Worm (Caenorhabditis elegans) whole organism, L2 larva: ENCODE data around the gene hgap-2.

Source experiments
- Y55F3AM.14 ChIP-seq: fragments of 200-800 bp; sonication (Bioruptor generic); optimal IDR thresholded peaks from 2 replicates; lab custom pipeline; 2018; ENCODE audit warnings: mild to moderate bottlenecking, missing genetic modification characterization, missing compliant biosample characterization
- lin-13 ChIP-seq: fragments of 150-350 bp; optimal IDR thresholded peaks from 2 replicates; lab custom pipeline; 2014; ENCODE audit warnings: missing biosample characterization, missing genetic modification reagents, missing genetic modification characterization
- lin-39 ChIP-seq: fragments of 150-350 bp; optimal IDR thresholded peaks from 2 replicates; lab custom pipeline; 2014; ENCODE audit warnings: missing biosample characterization, missing genetic modification reagents, missing genetic modification characterization
- nhr-237 ChIP-seq: fragments of 150-350 bp; optimal IDR thresholded peaks from 2 replicates; lab custom pipeline; 2014; ENCODE audit warnings: missing biosample characterization, missing genetic modification characterization
- nhr-25 ChIP-seq: fragments of 150-350 bp; sonication (generic microtip); optimal IDR thresholded peaks from 3 replicates; lab custom pipeline; 2014; ENCODE audit warnings: missing biosample characterization, missing genetic modification characterization
- sem-4 ChIP-seq: fragments of 150-350 bp; optimal IDR thresholded peaks from 2 replicates; lab custom pipeline; 2014; ENCODE audit warnings: missing biosample characterization, missing genetic modification reagents, missing genetic modification characterization
- unc-62 ChIP-seq: fragments of 150-350 bp; optimal IDR thresholded peaks from 2 replicates; lab custom pipeline; 2014; ENCODE audit warnings: missing biosample characterization, missing genetic modification reagents, missing genetic modification characterization

DNA sequence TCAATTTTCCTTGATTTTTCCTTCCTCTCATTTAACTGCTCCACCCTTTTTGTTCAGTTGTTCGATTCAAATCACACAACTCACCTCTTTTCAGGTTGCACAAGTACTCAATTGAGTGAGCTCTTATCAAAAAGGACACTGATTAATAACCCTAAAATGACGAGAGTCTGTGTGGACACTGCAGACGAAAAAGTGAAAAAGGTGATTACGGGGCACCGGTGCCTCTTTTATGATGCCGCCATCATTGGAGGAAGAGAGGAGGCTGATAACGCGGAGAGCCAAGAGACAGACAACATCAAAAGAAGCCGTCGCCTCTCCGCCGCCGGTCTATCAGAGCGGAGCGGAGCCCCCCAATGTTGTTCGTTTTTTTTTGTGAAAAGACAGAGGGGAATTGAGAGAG is 59.6 kb downstream of the hgap-2 start, which contains the start of gene sptf-2:
- TF ChIP-seq unc-62 (no peak), lin-13 (GFP tag; lab: Kevin White, UChicago) (no peak), sem-4 (tag; lab: Kevin White, UChicago) (no peak), lin-39 (tag; lab: Kevin White, UChicago) (no peak), nhr-25 (tag; lab: Kevin White, UChicago) (no peak), Y55F3AM.14 (GFP tag; lab: Kevin White, UChicago) (no peak), nhr-237 (tag; lab: Kevin White, UChicago) (no peak)
